Comparison of ENCODE assay signal across 2 fruit fly cellular contexts in genomic region chr2L:18576250-18576649, dm6.
TF ChIP-seq lines count a peak whose summit lies in the region.

No protein-coding gene starts in this region.

- no peak for TF ChIP-seq CTCF in whole organism, embryonic (GFP tag; optimal IDR thresholded peaks at IDR 0.05; lab: Kevin White, UChicago)

TF ChIP-seq in whole organism, adult, 20 proteins besides CTCF, POLR2A, EP300 and RAD21:
- peak; percentile 57 for TF ChIP-seq kay (GFP tag; lab: Kevin White, UChicago; ENCODE audit: borderline replicate concordance)
- TF ChIP-seq pad (GFP tag; optimal IDR thresholded peaks at IDR 0.05; lab: Kevin White, UChicago) = no peak

TF ChIP-seq in whole organism, embryonic, 481 proteins besides CTCF, POLR2A, EP300 and RAD21:
- TF ChIP-seq Oli (tag; optimal IDR thresholded peaks at IDR 0.05; lab: Kevin White, UChicago) = no peak
- no peak for TF ChIP-seq CG3995 (GFP tag; optimal IDR thresholded peaks at IDR 0.05; lab: Kevin White, UChicago)
- no peak for TF ChIP-seq MESR4 (GFP tag; optimal IDR thresholded peaks at IDR 0.05; lab: Kevin White, UChicago)
- no peak for TF ChIP-seq B-H1 (GFP tag; IDR thresholded peaks at IDR 0.05; lab: Robert Waterston, UW)
- no peak for TF ChIP-seq CG3847 (GFP tag; IDR thresholded peaks at IDR 0.05; lab: Robert Waterston, UW)
- TF ChIP-seq CG18599 (GFP tag; optimal IDR thresholded peaks at IDR 0.05; lab: Kevin White, UChicago) = no peak
- no peak for TF ChIP-seq CG10979 (tag; optimal IDR thresholded peaks at IDR 0.05; lab: Kevin White, UChicago)
- no peak for TF ChIP-seq inv (GFP tag; IDR thresholded peaks at IDR 0.05; lab: Robert Waterston, UW; ENCODE audit: partially characterized antibody)
- peak; percentile 94 for TF ChIP-seq z (GFP tag; IDR thresholded peaks at IDR 0.05; lab: Robert Waterston, UW)
- TF ChIP-seq al (GFP tag; IDR thresholded peaks at IDR 0.05; lab: Robert Waterston, UW) = no peak
- no peak for TF ChIP-seq nerfin-2 (GFP tag; IDR thresholded peaks at IDR 0.05; lab: Robert Waterston, UW; ENCODE audit: partially characterized antibody)
- TF ChIP-seq MBD-R2 (GFP tag; IDR thresholded peaks at IDR 0.05; lab: Robert Waterston, UW) = no peak
- TF ChIP-seq ind (GFP tag; optimal IDR thresholded peaks at IDR 0.05; lab: Kevin White, UChicago) = no peak
- no peak for TF ChIP-seq D19A (tag; optimal IDR thresholded peaks at IDR 0.05; lab: Kevin White, UChicago)
- no peak for TF ChIP-seq abd-A (tag; optimal IDR thresholded peaks at IDR 0.05; lab: Kevin White, UChicago)
- no peak for TF ChIP-seq so (GFP tag; IDR thresholded peaks at IDR 0.05; lab: Robert Waterston, UW)
- TF ChIP-seq CG2678 (tag; optimal IDR thresholded peaks at IDR 0.05; lab: Kevin White, UChicago) = no peak
- no peak for TF ChIP-seq CG10321 (GFP tag; IDR thresholded peaks at IDR 0.05; lab: Robert Waterston, UW)
- TF ChIP-seq Dbx (GFP tag; IDR thresholded peaks at IDR 0.05; lab: Robert Waterston, UW) = no peak
- TF ChIP-seq CG8478 (optimal IDR thresholded peaks at IDR 0.05; lab: Kevin White, UChicago) = no peak
- no peak for TF ChIP-seq crp (GFP tag; optimal IDR thresholded peaks at IDR 0.05; lab: Kevin White, UChicago)
- no peak for TF ChIP-seq pnt (GFP tag; optimal IDR thresholded peaks at IDR 0.05; lab: Kevin White, UChicago)
- TF ChIP-seq Ets65A (GFP tag; lab: Kevin White, UChicago) = no peak
- TF ChIP-seq GATAe (GFP tag; conservative IDR thresholded peaks at IDR 0.05; lab: Robert Waterston, UW) = no peak
- TF ChIP-seq CG7556 (GFP tag; optimal IDR thresholded peaks at IDR 0.05; lab: Kevin White, UChicago) = no peak
- TF ChIP-seq CG4328 (GFP tag; optimal IDR thresholded peaks at IDR 0.05; lab: Kevin White, UChicago) = no peak
- no peak for TF ChIP-seq Max (GFP tag; optimal IDR thresholded peaks at IDR 0.05; lab: Kevin White, UChicago)
- no peak for TF ChIP-seq slp2 (GFP tag; optimal IDR thresholded peaks at IDR 0.05; lab: Kevin White, UChicago)
- no peak for TF ChIP-seq Sox100B (GFP tag; optimal IDR thresholded peaks at IDR 0.05; lab: Kevin White, UChicago)
- TF ChIP-seq Usf (GFP tag; optimal IDR thresholded peaks at IDR 0.05; lab: Kevin White, UChicago) = no peak
- TF ChIP-seq CG9437 (GFP tag; optimal IDR thresholded peaks at IDR 0.05; lab: Kevin White, UChicago) = peak; percentile 99
- TF ChIP-seq Adf1 (GFP tag; IDR thresholded peaks at IDR 0.05; lab: Robert Waterston, UW) = no peak
- peak; percentile 18; the same call in 1 of the 2 replicates for TF ChIP-seq CG13287 (GFP tag; IDR thresholded peaks at IDR 0.05; lab: Robert Waterston, UW; ENCODE audit: partially characterized antibody)
- peak; percentile 10 for TF ChIP-seq stwl (tag; optimal IDR thresholded peaks at IDR 0.05; lab: Kevin White, UChicago)
- no peak for TF ChIP-seq repo (GFP tag; optimal IDR thresholded peaks at IDR 0.05; lab: Kevin White, UChicago)

Comparison
In these comparisons a context has a peak if more than half of its experiments do, and no peak if none do; other contexts are left out.
1. Of the 1 proteins assayed by ChIP-seq in both whole organism, embryonic and whole organism, adult: peak only in whole organism, embryonic: none; only in whole organism, adult: kay; in both: none; in neither: 0.